Worm (Caenorhabditis elegans): ENCODE data around the gene thoc-2.

thoc-2 gene

DNA sequence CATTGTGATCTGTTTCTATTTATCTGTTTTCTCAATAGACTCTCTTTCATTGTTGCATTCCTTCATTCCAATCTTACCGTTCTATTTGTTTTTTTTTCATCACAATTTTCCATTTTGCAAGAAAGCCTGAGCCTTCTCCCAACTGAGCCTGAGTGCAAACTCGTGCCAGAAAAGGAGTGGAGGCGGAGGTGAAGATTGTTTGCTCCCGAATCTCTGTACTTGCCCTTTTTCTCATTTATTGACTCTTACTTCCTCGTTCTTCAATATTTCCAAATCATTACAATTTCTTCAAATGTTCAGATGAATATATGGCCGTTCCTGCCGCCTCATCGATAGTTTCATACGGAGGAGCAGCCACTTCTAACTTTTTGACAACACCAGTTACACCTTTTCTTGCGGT, 39.0 kb downstream of the thoc-2 start, which contains the start of gene let-756:
TSS of gene let-756 (plus strand) at position 301 of the 400 bp plus-strand sequence.
- no peak for TF ChIP-seq ztf-11 (tag; optimal IDR thresholded peaks at IDR 0.05)
- no peak for TF ChIP-seq mab-5 (tag; optimal IDR thresholded peaks at IDR 0.05)
- no peak for TF ChIP-seq mep-1 (tag; optimal IDR thresholded peaks at IDR 0.05)
- TF ChIP-seq flh-1 (GFP tag; optimal IDR thresholded peaks at IDR 0.05), result no peak
- no peak for TF ChIP-seq nhr-28 (tag; optimal IDR thresholded peaks at IDR 0.05)
- no peak for TF ChIP-seq sptf-1 (tag; optimal IDR thresholded peaks at IDR 0.05)
- TF ChIP-seq pha-4 (tag; optimal IDR thresholded peaks at IDR 0.05), result no peak
- no peak for TF ChIP-seq lsy-2 (tag; optimal IDR thresholded peaks at IDR 0.05)
- no peak for TF ChIP-seq elt-3 (tag; optimal IDR thresholded peaks at IDR 0.05)
- TF ChIP-seq tbx-8 (GFP tag; optimal IDR thresholded peaks at IDR 0.05), result no peak
- no peak for TF ChIP-seq nhr-76 (tag; optimal IDR thresholded peaks at IDR 0.05)
- no peak for TF ChIP-seq unc-62 (GFP tag; optimal IDR thresholded peaks at IDR 0.05)
- no peak for TF ChIP-seq ham-2 (GFP tag; optimal IDR thresholded peaks at IDR 0.05)
- no peak for TF ChIP-seq ceh-43 (GFP tag; optimal IDR thresholded peaks at IDR 0.05)
- no peak for TF ChIP-seq lin-32 (GFP tag; optimal IDR thresholded peaks at IDR 0.05)
- no peak for TF ChIP-seq nhr-237 (tag; optimal IDR thresholded peaks at IDR 0.05)
- no peak for TF ChIP-seq nhr-12 (tag; optimal IDR thresholded peaks at IDR 0.05)
- no peak for TF ChIP-seq M03D4.4 (tag; optimal IDR thresholded peaks at IDR 0.05)
- no peak for TF ChIP-seq sem-2 (GFP tag; optimal IDR thresholded peaks at IDR 0.05)

DNA sequence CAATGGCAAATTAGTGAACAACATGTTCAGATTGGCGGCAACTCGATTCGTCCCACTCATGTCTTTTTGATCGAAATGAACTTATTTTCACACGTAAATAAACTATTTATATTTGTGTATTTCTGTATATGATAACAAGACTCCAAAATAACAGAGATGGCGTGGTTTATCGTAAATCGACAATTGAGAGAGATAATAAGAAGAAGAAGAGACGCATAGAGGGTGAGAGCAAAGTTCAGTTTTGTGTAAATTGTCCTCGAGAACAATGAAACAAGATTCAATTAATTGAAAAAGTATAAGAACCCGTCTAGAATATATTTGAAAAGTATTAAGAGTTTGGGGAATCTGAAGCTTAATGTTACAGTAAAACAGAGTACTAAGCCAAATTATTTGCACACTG, 43.6 kb downstream of the thoc-2 start:
- TF ChIP-seq cnd-1 (tag; optimal IDR thresholded peaks at IDR 0.05), result no peak
- no peak for TF ChIP-seq lin-13 (tag; optimal IDR thresholded peaks at IDR 0.05)
- TF ChIP-seq elt-1 (tag; optimal IDR thresholded peaks at IDR 0.05; ENCODE audit: borderline replicate concordance, insufficient read depth), result no peak
- no peak for TF ChIP-seq bed-3 (GFP tag; optimal IDR thresholded peaks at IDR 0.05)
- no peak for TF ChIP-seq tbx-8 (GFP tag; optimal IDR thresholded peaks at IDR 0.05)
- no peak for TF ChIP-seq ham-2 (GFP tag; optimal IDR thresholded peaks at IDR 0.05)
- no peak for TF ChIP-seq pha-4 (tag; optimal IDR thresholded peaks at IDR 0.05)
- no peak for TF ChIP-seq mls-2 (tag; optimal IDR thresholded peaks at IDR 0.05)
- no peak for TF ChIP-seq nhr-2 (tag; optimal IDR thresholded peaks at IDR 0.05)

DNA sequence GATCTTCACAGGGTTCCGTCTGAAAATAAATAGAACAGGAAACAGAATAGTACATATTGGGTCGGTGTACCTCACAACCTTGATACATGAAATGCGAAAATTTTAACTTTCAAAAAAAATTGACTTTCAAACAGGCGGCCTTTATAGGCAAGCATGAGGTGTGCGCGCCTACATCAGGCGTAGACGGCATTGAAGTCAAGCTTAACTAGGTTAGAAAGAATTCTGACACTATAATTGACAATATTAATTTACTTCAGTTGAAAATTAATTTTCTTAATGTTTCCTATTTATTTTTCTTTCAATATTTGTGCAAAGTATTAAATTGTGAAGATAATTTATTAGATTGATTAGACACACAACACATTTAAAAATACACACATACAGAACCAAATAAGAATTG, 44.1 kb downstream of the thoc-2 start, which contains the start of gene C05D11.5:
TSS of gene C05D11.5 (minus strand) at position 101 of the 400 bp plus-strand sequence.
- TF ChIP-seq unc-39 (tag; optimal IDR thresholded peaks at IDR 0.05) (no peak), nhr-237 (tag; optimal IDR thresholded peaks at IDR 0.05) (no peak), bed-3 (GFP tag; optimal IDR thresholded peaks at IDR 0.05) (no peak), ceh-39 (tag; optimal IDR thresholded peaks at IDR 0.05) (no peak), ham-2 (GFP tag; optimal IDR thresholded peaks at IDR 0.05) (no peak), lin-13 (tag; optimal IDR thresholded peaks at IDR 0.05) (no peak), unc-62 (GFP tag; optimal IDR thresholded peaks at IDR 0.05) (no peak), cnd-1 (tag; optimal IDR thresholded peaks at IDR 0.05) (no peak), sptf-1 (tag; optimal IDR thresholded peaks at IDR 0.05) (no peak), snpc-4 (tag; optimal IDR thresholded peaks at IDR 0.05) (no peak), M03D4.4 (tag; optimal IDR thresholded peaks at IDR 0.05) (no peak), elt-1 (tag; optimal IDR thresholded peaks at IDR 0.05; ENCODE audit: borderline replicate concordance, insufficient read depth) (no peak), ceh-83 (GFP tag; optimal IDR thresholded peaks at IDR 0.05) (no peak), nhr-76 (tag; optimal IDR thresholded peaks at IDR 0.05) (no peak), zip-8 (tag; optimal IDR thresholded peaks at IDR 0.05) (no peak), ces-1 (GFP tag; optimal IDR thresholded peaks at IDR 0.05) (no peak), blmp-1 (tag; optimal IDR thresholded peaks at IDR 0.05) (no peak), elt-3 (tag; optimal IDR thresholded peaks at IDR 0.05) (no peak), lin-32 (GFP tag; optimal IDR thresholded peaks at IDR 0.05) (no peak)

DNA sequence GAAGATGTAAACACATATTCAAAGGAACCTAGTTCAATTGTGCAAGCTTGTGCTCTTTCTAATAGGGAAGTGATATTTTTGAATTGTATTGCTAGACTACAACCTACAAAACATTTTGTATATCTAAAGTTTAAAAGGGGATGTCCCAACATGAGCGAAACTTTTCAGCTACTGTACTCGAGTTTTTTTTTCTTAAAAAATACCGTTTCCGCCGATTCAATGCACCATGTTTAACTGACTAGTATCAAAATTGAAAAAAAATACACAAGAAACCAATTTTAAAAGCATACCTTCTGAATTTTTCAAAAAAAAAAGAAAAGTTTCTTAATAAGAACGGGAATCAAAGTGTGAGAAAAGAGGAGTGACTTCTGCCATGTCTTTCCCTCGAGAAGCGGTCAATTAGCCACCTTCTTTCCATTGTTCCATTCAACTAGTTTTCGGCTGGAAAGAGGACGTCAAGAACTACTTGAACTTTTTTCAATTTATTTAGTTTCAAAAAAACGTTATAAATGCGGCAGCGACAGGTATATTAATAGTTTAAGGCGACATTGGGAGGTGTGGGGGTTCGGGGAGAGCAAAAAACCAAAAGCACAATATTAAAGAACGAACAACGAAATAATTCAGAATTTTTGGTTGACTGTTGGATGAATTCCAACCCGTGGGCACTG, 47.6 kb downstream of the thoc-2 start, which contains the start of gene nas-4:
TSS of gene nas-4 (minus strand) at position 351 of the 668 bp plus-strand sequence.
- TF ChIP-seq ces-1 (GFP tag; optimal IDR thresholded peaks at IDR 0.05) (no peak), mls-2 (tag; optimal IDR thresholded peaks at IDR 0.05) (no peak), blmp-1 (tag; optimal IDR thresholded peaks at IDR 0.05) (no peak), tbx-8 (GFP tag; optimal IDR thresholded peaks at IDR 0.05) (no peak), lsy-2 (tag; optimal IDR thresholded peaks at IDR 0.05) (no peak), cnd-1 (tag; optimal IDR thresholded peaks at IDR 0.05) (no peak), pha-4 (tag; optimal IDR thresholded peaks at IDR 0.05) (no peak), hlh-1 (tag; optimal IDR thresholded peaks at IDR 0.05) (no peak), ztf-11 (tag; optimal IDR thresholded peaks at IDR 0.05) (no peak), unc-120 (tag; optimal IDR thresholded peaks at IDR 0.05; ENCODE audit: poor library complexity, severe bottlenecking) (no peak)
